Worm (Caenorhabditis elegans) whole organism, L4 larva: ENCODE results near the gene glr-8.
A peak's percentile ranks its signal among the peaks of the same experiment; 100 is the strongest.

Experiments
- D1046.2 ChIP-seq: fragments of 200-800 bp; sonication (Bioruptor generic); IDR thresholded peaks from 2 replicates; pipeline ENCODE4 v1.3.6; 2022; ENCODE audit warnings: missing genetic modification characterization, missing compliant biosample characterization
- F37D6.2 ChIP-seq: sonication (generic microtip); optimal IDR thresholded peaks from 2 replicates; lab custom pipeline; 2016; ENCODE audit warnings: mild to moderate bottlenecking, missing genetic modification characterization, missing compliant biosample characterization
- T20F7.1 ChIP-seq: fragments of 200-800 bp; sonication (Bioruptor generic); optimal IDR thresholded peaks from 2 replicates; lab custom pipeline; 2018; ENCODE audit warnings: mild to moderate bottlenecking, missing genetic modification characterization, missing compliant biosample characterization
- T26A8.4 ChIP-seq: fragments of 200-800 bp; sonication (Bioruptor generic); IDR thresholded peaks from 2 replicates; pipeline ENCODE4 v1.3.6; 2022; ENCODE audit warnings: missing genetic modification characterization, missing compliant biosample characterization
- Y75B8A.6 ChIP-seq: fragments of 200-800 bp; sonication (Bioruptor generic); IDR thresholded peaks from 2 replicates; pipeline ENCODE4 v1.3.6; 2022; ENCODE audit warnings: missing genetic modification reagents, missing genetic modification characterization, missing compliant biosample characterization
- ZK337.2 ChIP-seq: fragments of 200-800 bp; sonication (Bioruptor generic); IDR thresholded peaks from 2 replicates; pipeline ENCODE4 v1.3.6; 2022; ENCODE audit warnings: missing genetic modification reagents, missing genetic modification characterization, missing compliant biosample characterization
- ZK546.5 ChIP-seq, 2 experiments: sonication (generic microtip); optimal IDR thresholded peaks; 2 replicates each; lab custom pipeline; 2017; ENCODE audit warnings: missing biosample characterization in 2 of 2, missing genetic modification characterization in 2 of 2
- aha-1 ChIP-seq: fragments of 150-350 bp; peaks from one replicate; lab custom pipeline; 2014; ENCODE audit warnings: missing biosample characterization, missing genetic modification characterization
- attf-4 ChIP-seq: sonication (generic microtip); optimal IDR thresholded peaks from 3 replicates; lab custom pipeline; 2017; ENCODE audit warnings: missing biosample characterization, missing genetic modification characterization
- ceh-20 ChIP-seq: fragments of 200-800 bp; sonication (Bioruptor generic); IDR thresholded peaks from 2 replicates; pipeline ENCODE4 v1.3.6; 2022; ENCODE audit warnings: missing genetic modification reagents, missing genetic modification characterization, missing compliant biosample characterization
- ceh-28 ChIP-seq: fragments of 150-350 bp; optimal IDR thresholded peaks from 2 replicates; lab custom pipeline; 2014; ENCODE audit warnings: missing biosample characterization, missing genetic modification reagents, missing genetic modification characterization
- ceh-82 ChIP-seq: sonication (generic microtip); optimal IDR thresholded peaks from 2 replicates; lab custom pipeline; 2017; ENCODE audit warnings: missing biosample characterization, missing genetic modification characterization
- daf-16 ChIP-seq, 3 experiments: sonication (generic microtip); optimal IDR thresholded peaks; 2 replicates each; lab custom pipeline; 2016 to 2017; ENCODE audit warnings: missing genetic modification characterization in 3 of 3, missing genetic modification reagents in 3 of 3, mild to moderate bottlenecking in 2 of 3, missing compliant biosample characterization in 2 of 3, missing biosample characterization in 1 of 3, moderate library complexity in 1 of 3
- daf-19 ChIP-seq: fragments of 200-800 bp; sonication (Bioruptor generic); conservative IDR thresholded peaks from 2 replicates; pipeline ENCODE4 v1.3.6; 2022; ENCODE audit warnings: missing genetic modification characterization, missing compliant biosample characterization
- dmd-8 ChIP-seq: fragments of 200-800 bp; sonication (Bioruptor generic); IDR thresholded peaks from 2 replicates; pipeline ENCODE4 v1.3.6; 2022; ENCODE audit warnings: missing genetic modification characterization, missing compliant biosample characterization
- dpl-1 ChIP-seq: fragments of 150-350 bp; optimal IDR thresholded peaks from 2 replicates; lab custom pipeline; 2014; ENCODE audit warnings: missing biosample characterization, missing genetic modification reagents, missing genetic modification characterization
- dve-1 ChIP-seq: sonication (generic microtip); optimal IDR thresholded peaks from 2 replicates; lab custom pipeline; 2017; ENCODE audit warnings: antibody characterized with exemption, mild to moderate bottlenecking, missing genetic modification characterization, missing compliant biosample characterization; ENCODE audit not compliant: insufficient read depth
- egl-27 ChIP-seq: sonication (generic microtip); optimal IDR thresholded peaks from 3 replicates; lab custom pipeline; 2017; ENCODE audit warnings: missing biosample characterization, missing genetic modification reagents, missing genetic modification characterization
- egl-43 ChIP-seq: fragments of 200-800 bp; sonication (Bioruptor generic); IDR thresholded peaks from 2 replicates; pipeline ENCODE4 v1.3.6; 2022; ENCODE audit warnings: missing genetic modification reagents, missing genetic modification characterization, missing compliant biosample characterization
- hif-1 ChIP-seq, 2 experiments: sonication (generic microtip); optimal IDR thresholded peaks; 2 replicates each; lab custom pipeline; 2016 to 2017; ENCODE audit warnings: missing compliant biosample characterization in 2 of 2, missing genetic modification characterization in 2 of 2, missing genetic modification reagents in 2 of 2, missing genotype in 2 of 2, mild to moderate bottlenecking in 1 of 2
- hlh-30 ChIP-seq: sonication (generic microtip); optimal IDR thresholded peaks from 2 replicates; lab custom pipeline; 2017; ENCODE audit warnings: antibody characterized with exemption, mild to moderate bottlenecking, missing genetic modification characterization, missing compliant biosample characterization; ENCODE audit not compliant: insufficient read depth
- hmg-1.1 ChIP-seq: fragments of 200-800 bp; sonication (Bioruptor generic); IDR thresholded peaks from 2 replicates; pipeline ENCODE4 v1.3.6; 2022; ENCODE audit warnings: missing genetic modification reagents, missing genetic modification characterization, missing compliant biosample characterization
- lin-39 ChIP-seq: fragments of 150-350 bp; optimal IDR thresholded peaks from 2 replicates; lab custom pipeline; 2014; ENCODE audit warnings: missing biosample characterization, missing genetic modification reagents, missing genetic modification characterization
- lir-3 ChIP-seq: sonication (generic microtip); optimal IDR thresholded peaks from 2 replicates; lab custom pipeline; 2016; ENCODE audit warnings: mild to moderate bottlenecking, missing genetic modification characterization, missing compliant biosample characterization
- lsy-2 ChIP-seq, 2 experiments: fragments of 150-350 bp in 1 of 2; sonication (generic microtip) in 1 of 2; optimal IDR thresholded peaks; 2 replicates each; lab custom pipeline; 2014 to 2017; ENCODE audit warnings: missing biosample characterization in 2 of 2, missing genetic modification characterization in 2 of 2
- madf-5 ChIP-seq, 2 experiments: fragments of 200-800 bp; sonication (Bioruptor generic); IDR thresholded peaks; 2 replicates each; pipeline ENCODE4 v1.3.6; 2022; ENCODE audit warnings: missing compliant biosample characterization in 2 of 2, missing genetic modification characterization in 2 of 2
- mep-1 ChIP-seq: fragments of 150-350 bp; sonication (generic microtip); optimal IDR thresholded peaks from 3 replicates; lab custom pipeline; 2014; ENCODE audit warnings: missing biosample characterization, missing genetic modification characterization
- mes-2 ChIP-seq: sonication (generic microtip); optimal IDR thresholded peaks from 2 replicates; lab custom pipeline; 2016; ENCODE audit warnings: missing genotype, mild to moderate bottlenecking, missing genetic modification characterization, missing compliant biosample characterization; ENCODE audit not compliant: poor library complexity, severe bottlenecking
- mxl-3 ChIP-seq: fragments of 200-800 bp; sonication (Bioruptor generic); optimal IDR thresholded peaks from 2 replicates; lab custom pipeline; 2018; ENCODE audit warnings: mild to moderate bottlenecking, missing genetic modification characterization, missing compliant biosample characterization
- nhr-10 ChIP-seq: fragments of 150-350 bp; optimal IDR thresholded peaks from 2 replicates; lab custom pipeline; 2014; ENCODE audit warnings: missing biosample characterization, missing genetic modification characterization
- nhr-102 ChIP-seq: sonication (generic microtip); optimal IDR thresholded peaks from 2 replicates; lab custom pipeline; 2016; ENCODE audit warnings: mild to moderate bottlenecking, missing genetic modification characterization, moderate library complexity, missing compliant biosample characterization
- nhr-28 ChIP-seq: fragments of 150-350 bp; optimal IDR thresholded peaks from 2 replicates; lab custom pipeline; 2014; ENCODE audit warnings: missing biosample characterization, missing genetic modification characterization
- nhr-41 ChIP-seq: fragments of 200-800 bp; sonication (Bioruptor generic); IDR thresholded peaks from 2 replicates; pipeline ENCODE4 v1.3.6; 2022; ENCODE audit warnings: missing genetic modification reagents, missing genetic modification characterization, missing compliant biosample characterization
- nhr-48 ChIP-seq: sonication (generic microtip); optimal IDR thresholded peaks from 2 replicates; lab custom pipeline; 2016; ENCODE audit warnings: mild to moderate bottlenecking, missing genetic modification characterization, missing compliant biosample characterization
- nhr-6 ChIP-seq: fragments of 150-350 bp; optimal IDR thresholded peaks from 2 replicates; lab custom pipeline; 2014; ENCODE audit warnings: missing biosample characterization, missing genetic modification characterization
- pqm-1 ChIP-seq: sonication (generic microtip); optimal IDR thresholded peaks from 2 replicates; lab custom pipeline; 2017; ENCODE audit warnings: missing biosample characterization, missing genetic modification characterization
- rbr-2 ChIP-seq: sonication (generic microtip); optimal IDR thresholded peaks from 2 replicates; lab custom pipeline; 2016; ENCODE audit warnings: missing genotype, missing genetic modification characterization, missing compliant biosample characterization
- snpc-4 ChIP-seq: fragments of 150-350 bp; optimal IDR thresholded peaks from 2 replicates; lab custom pipeline; 2014; ENCODE audit warnings: missing biosample characterization, missing genetic modification characterization
- spr-1 ChIP-seq: sonication (generic microtip); optimal IDR thresholded peaks from 2 replicates; lab custom pipeline; 2016; ENCODE audit warnings: mild to moderate bottlenecking, missing genetic modification characterization, missing compliant biosample characterization
- unc-130 ChIP-seq: sonication (generic microtip); optimal IDR thresholded peaks from 2 replicates; lab custom pipeline; 2016; ENCODE audit warnings: missing genetic modification reagents, missing genetic modification characterization, missing compliant biosample characterization
- zip-11 ChIP-seq: fragments of 200-800 bp; sonication (Bioruptor generic); IDR thresholded peaks from 2 replicates; pipeline ENCODE4 v1.3.6; 2022; ENCODE audit warnings: missing genetic modification characterization, missing compliant biosample characterization
- zip-2 ChIP-seq: fragments of 150-350 bp; optimal IDR thresholded peaks from 2 replicates; lab custom pipeline; 2014; ENCODE audit warnings: missing biosample characterization, missing genetic modification characterization
- ztf-7 ChIP-seq: fragments of 150-350 bp; optimal IDR thresholded peaks from 2 replicates; lab custom pipeline; 2014; ENCODE audit warnings: missing biosample characterization, missing genetic modification characterization

The glr-8 gene

ce11 chrX:6484780-6485179 lies 21.0 kb upstream of the glr-8 start, which contains the start of gene gar-1 (continued):
- TF ChIP-seq ztf-7 (no peak), ceh-82 (tag; lab: Kevin White, UChicago) (no peak)

- TF ChIP-seq nhr-6 (tag; lab: Kevin White, UChicago) (no peak), D1046.2 (no peak), ceh-82 (tag; lab: Kevin White, UChicago) (no peak), mes-2 (tag; lab: Kevin White, UChicago) (no peak), nhr-41 (GFP tag; lab: Robert Waterston, UW) (no peak), T26A8.4 (GFP tag; lab: Robert Waterston, UW) (no peak), F37D6.2 (tag; lab: Kevin White, UChicago) (no peak), attf-4 (tag; lab: Kevin White, UChicago) (no peak), egl-43 (GFP tag; lab: Robert Waterston, UW) (no peak), ztf-7 (no peak), ZK337.2 (GFP tag; lab: Robert Waterston, UW) (no peak), spr-1 (tag; lab: Kevin White, UChicago) (no peak), nhr-28 (tag; lab: Kevin White, UChicago) (no peak), unc-130 (GFP tag; lab: Kevin White, UChicago) (no peak), aha-1 (tag; lab: Kevin White, UChicago) (no peak), snpc-4 (tag; lab: Kevin White, UChicago) (no peak)
These were observed 6.0 kb upstream of the glr-8 start, which contains the start of gene actl-1 for ce11 chrX:6499736-6500135. Gene actl-1 (minus strand): TSS chrX:6499836.

ce11 chrX:6503148-6503547 lies 2.6 kb upstream of the glr-8 start:
- TF ChIP-seq Y75B8A.6 (GFP tag; lab: Robert Waterston, UW) (no peak), egl-43 (GFP tag; lab: Robert Waterston, UW) (no peak), snpc-4 (tag; lab: Kevin White, UChicago) (no peak), madf-5 (GFP tag; IDR thresholded peaks at IDR 0.05; lab: Robert Waterston, UW) (no peak), dmd-8 (GFP tag; lab: Robert Waterston, UW) (no peak), mxl-3 (GFP tag; lab: Kevin White, UChicago) (no peak), ZK546.5 (tag; optimal IDR thresholded peaks at IDR 0.05; lab: Kevin White, UChicago) (no peak), ztf-7 (peak; percentile 15), spr-1 (tag; lab: Kevin White, UChicago) (no peak), ceh-20 (GFP tag; lab: Robert Waterston, UW) (no peak), nhr-10 (tag; lab: Kevin White, UChicago) (no peak), daf-19 (GFP tag; lab: Robert Waterston, UW) (no peak), daf-16 (GFP tag; optimal IDR thresholded peaks at IDR 0.05; lab: Kevin White, UChicago) (no peak), daf-16 (tag; optimal IDR thresholded peaks at IDR 0.05; lab: Kevin White, UChicago) (peak; percentile 48), pqm-1 (tag; lab: Kevin White, UChicago) (peak; percentile 59), nhr-28 (tag; lab: Kevin White, UChicago) (no peak), dve-1 (tag; lab: Kevin White, UChicago) (peak; percentile 57)

ce11 chrX:6505008-6505407 lies 772 bp upstream of the glr-8 start, which contains the start of gene cdf-1:
Gene cdf-1 (minus strand): TSS chrX:6505143.
- no peak for TF ChIP-seq nhr-102 (tag; lab: Kevin White, UChicago)
- TF ChIP-seq hif-1 (tag; optimal IDR thresholded peaks at IDR 0.05; lab: Kevin White, UChicago), result no peak
- TF ChIP-seq dpl-1 (GFP tag; lab: Kevin White, UChicago), result peak; percentile 13
- TF ChIP-seq lsy-2 (tag; optimal IDR thresholded peaks at IDR 0.05; lab: Kevin White, UChicago), result peak in 1 of 2 experiments; percentile 32
- no peak for TF ChIP-seq lin-39 (tag; lab: Kevin White, UChicago)
- TF ChIP-seq lir-3 (tag; lab: Kevin White, UChicago), result no peak
- TF ChIP-seq T20F7.1, result no peak
- TF ChIP-seq aha-1 (tag; lab: Kevin White, UChicago), result peak; percentile 40
- peak; percentile 9 for TF ChIP-seq ceh-28 (tag; lab: Kevin White, UChicago)
- peak; percentile 18 for TF ChIP-seq rbr-2 (tag; lab: Kevin White, UChicago)
- no peak for TF ChIP-seq hlh-30 (tag; lab: Kevin White, UChicago)
- peak; percentile 48 for TF ChIP-seq mes-2 (tag; lab: Kevin White, UChicago)
- no peak for TF ChIP-seq D1046.2
- TF ChIP-seq mep-1 (tag; lab: Kevin White, UChicago), result peak; percentile 5
- TF ChIP-seq hmg-1.1 (GFP tag; lab: Robert Waterston, UW), result 0 out of 2 replicates have a peak, but pooled peaks have one; percentile 28
- no peak for TF ChIP-seq egl-27 (tag; lab: Kevin White, UChicago)
- no peak for TF ChIP-seq zip-11 (GFP tag; lab: Robert Waterston, UW)
- no peak for TF ChIP-seq zip-2 (tag; lab: Kevin White, UChicago)
- TF ChIP-seq dve-1 (tag; lab: Kevin White, UChicago), result no peak
- TF ChIP-seq nhr-48 (tag; lab: Kevin White, UChicago), result no peak
- TF ChIP-seq, all 104 proteins: peak for 8
